Fruit fly (Drosophila melanogaster) whole organism, prepupa: ENCODE data around the gene APC7.
A peak's percentile ranks its signal among the peaks of the same experiment; 100 is the strongest.

Experiments
- CG16779 ChIP-seq: fragments of 200-800 bp; sonication (Bioruptor generic); optimal IDR thresholded peaks from 3 replicates; lab custom pipeline; 2017; ENCODE audit warnings: missing biosample characterization, mild to moderate bottlenecking, missing genetic modification characterization
- CG3919 ChIP-seq: fragments of 200-800 bp; sonication (Bioruptor generic); optimal IDR thresholded peaks from 3 replicates; lab custom pipeline; 2016; ENCODE audit warnings: missing biosample characterization, missing genetic modification characterization
- CG6163 ChIP-seq: fragments of 200-800 bp; sonication (Bioruptor generic); IDR thresholded peaks from 3 replicates; pipeline ENCODE4 v1.3.6; 2022; ENCODE audit warnings: missing biosample characterization, missing genetic modification characterization
- CG7368 ChIP-seq: fragments of 200-800 bp; sonication (Bioruptor generic); optimal IDR thresholded peaks from 3 replicates; lab custom pipeline; 2016; ENCODE audit warnings: missing biosample characterization, missing genetic modification characterization
- Lpt ChIP-seq: fragments of 200-800 bp; sonication (Bioruptor generic); optimal IDR thresholded peaks from 3 replicates; lab custom pipeline; 2016; ENCODE audit warnings: missing biosample characterization, missing genetic modification characterization
- vri ChIP-seq: fragments of 200-800 bp; sonication (Bioruptor generic); optimal IDR thresholded peaks from 3 replicates; lab custom pipeline; 2016; ENCODE audit warnings: missing biosample characterization, mild to moderate bottlenecking, missing genetic modification characterization

- TF ChIP-seq CG6163 (peak; percentile 59; the same call in 2 of the 3 replicates), Lpt (GFP tag; lab: Kevin White, UChicago) (peak; percentile 12), vri (GFP tag; lab: Kevin White, UChicago) (no peak), CG7368 (GFP tag; lab: Kevin White, UChicago) (no peak), CG16779 (tag; lab: Kevin White, UChicago) (no peak), CG3919 (peak; percentile 18)
Observed at dm6 chrX:6617372-6617771, 20.5 kb downstream of the APC7 start.
